Fruit fly (Drosophila melanogaster) whole organism, wandering third instar larva: ENCODE measurements around the gene CG13659.

ENCODE experiments used
- Myc ChIP-seq: fragments of >200 bp; optimal IDR thresholded peaks from 2 replicates; lab custom pipeline; 2017
- usp ChIP-seq: fragments of >200 bp; optimal IDR thresholded peaks from 2 replicates; lab custom pipeline; 2017; ENCODE audit warnings: missing biosample characterization, missing genetic modification characterization

- TF ChIP-seq Myc (peak; percentile 25), usp (GFP tag; lab: Kevin White, UChicago) (no peak)
These were observed 42.0 kb upstream of the CG13659 start, which contains the start of gene CG11857 for dm6 chr3R:25258628-25259240.
